Fruit fly (Drosophila melanogaster) whole organism, wandering third instar larva: ENCODE measurements around the gene Ptp61F.

Source experiments
- Abd-B ChIP-seq: fragments of >200 bp; optimal IDR thresholded peaks from 2 replicates; lab custom pipeline; 2017; ENCODE audit warnings: missing biosample characterization, missing genetic modification characterization
- CG32264 ChIP-seq: fragments of 200-800 bp; sonication (Bioruptor generic); optimal IDR thresholded peaks from 2 replicates; lab custom pipeline; 2016; ENCODE audit warnings: missing biosample characterization, missing genetic modification characterization
- CG9705 ChIP-seq: fragments of 200-800 bp; sonication (Bioruptor generic); optimal IDR thresholded peaks from 2 replicates; lab custom pipeline; 2018; ENCODE audit warnings: missing biosample characterization, mild to moderate bottlenecking, missing genetic modification characterization
- CrebA ChIP-seq: fragments of 200-800 bp; sonication (Bioruptor generic); optimal IDR thresholded peaks from 2 replicates; lab custom pipeline; 2016; ENCODE audit warnings: missing biosample characterization, mild to moderate bottlenecking, missing genetic modification characterization, borderline replicate concordance
- Dfd ChIP-seq: fragments of >200 bp; optimal IDR thresholded peaks from 2 replicates; lab custom pipeline; 2017; ENCODE audit warnings: missing biosample characterization, missing genetic modification characterization
- Dif ChIP-seq: fragments of 200-275, 200-300 bp; sonication (Bioruptor generic); optimal IDR thresholded peaks from 2 replicates; lab custom pipeline; 2018; ENCODE audit warnings: missing biosample characterization, missing genetic modification characterization; ENCODE audit not compliant: partially characterized antibody
- GATAd ChIP-seq: sonication (Bioruptor generic); optimal IDR thresholded peaks from 2 replicates; lab custom pipeline; 2016; ENCODE audit warnings: missing biosample characterization, missing genetic modification characterization
- HLH106 ChIP-seq: fragments of 200-800 bp; optimal IDR thresholded peaks from 3 replicates; lab custom pipeline; 2019; ENCODE audit warnings: missing biosample characterization, mild to moderate bottlenecking, missing genetic modification characterization, moderate library complexity
- Hnf4 ChIP-seq: fragments of 200-800 bp; sonication (Bioruptor generic); optimal IDR thresholded peaks from 2 replicates; lab custom pipeline; 2016; ENCODE audit warnings: missing biosample characterization, mild to moderate bottlenecking, missing genetic modification characterization
- Hr78 ChIP-seq: fragments of >200 bp; optimal IDR thresholded peaks from 2 replicates; lab custom pipeline; 2017; ENCODE audit warnings: missing biosample characterization, missing genetic modification characterization
- Hr83 ChIP-seq: fragments of 200-300 bp; sonication (Bioruptor generic); optimal IDR thresholded peaks from 2 replicates; lab custom pipeline; 2016; ENCODE audit warnings: missing biosample characterization, mild to moderate bottlenecking, missing genetic modification characterization, moderate library complexity; ENCODE audit not compliant: poor library complexity, severe bottlenecking
- Jra ChIP-seq: sonication (Bioruptor generic); optimal IDR thresholded peaks from 2 replicates; lab custom pipeline; 2016; ENCODE audit warnings: missing biosample characterization, missing genetic modification characterization
- Mio ChIP-seq: sonication (Bioruptor generic); optimal IDR thresholded peaks from 2 replicates; lab custom pipeline; 2016; ENCODE audit warnings: missing biosample characterization, missing genetic modification characterization
- Myc ChIP-seq: fragments of >200 bp; optimal IDR thresholded peaks from 2 replicates; lab custom pipeline; 2017
- N ChIP-seq: fragments of >200 bp; optimal IDR thresholded peaks from 2 replicates; lab custom pipeline; 2018; ENCODE audit warnings: missing biosample characterization, missing external identifiers, missing genetic modification characterization
- OdsH ChIP-seq: fragments of 200-800 bp; sonication (Bioruptor generic); optimal IDR thresholded peaks from 2 replicates; lab custom pipeline; 2016; ENCODE audit warnings: missing biosample characterization, mild to moderate bottlenecking, missing genetic modification characterization
- Rel ChIP-seq, 2 experiments: fragments of 200-800 bp; sonication (Bioruptor generic) in 1 of 2; optimal IDR thresholded peaks; 2 replicates in 1 of 2; 3 replicates in 1 of 2; lab custom pipeline; 2016 to 2019; ENCODE audit warnings: mild to moderate bottlenecking in 2 of 2, missing biosample characterization in 2 of 2, missing genetic modification characterization in 2 of 2, moderate library complexity in 1 of 2
- Sp1 ChIP-seq: fragments of 200-800 bp; sonication (Bioruptor generic); optimal IDR thresholded peaks from 3 replicates; lab custom pipeline; 2019; ENCODE audit warnings: missing biosample characterization, mild to moderate bottlenecking, missing genetic modification characterization, moderate library complexity
- Vsx2 ChIP-seq: fragments of 200-300, 225-300 bp; sonication (Bioruptor generic); optimal IDR thresholded peaks from 2 replicates; lab custom pipeline; 2018; ENCODE audit warnings: missing biosample characterization, missing genetic modification characterization; ENCODE audit not compliant: partially characterized antibody
- br ChIP-seq: fragments of 200-800 bp; sonication (Bioruptor generic); optimal IDR thresholded peaks from 2 replicates; lab custom pipeline; 2016; ENCODE audit warnings: missing biosample characterization, missing genetic modification characterization
- brk ChIP-seq: fragments of 200-800 bp; sonication (Bioruptor generic); optimal IDR thresholded peaks from 2 replicates; lab custom pipeline; 2016; ENCODE audit warnings: missing biosample characterization, mild to moderate bottlenecking, missing genetic modification characterization
- dl ChIP-seq, 2 experiments: fragments of 175-275, 200-275 bp in 1 of 2; fragments of 200-275 bp in 1 of 2; sonication (Bioruptor generic); optimal IDR thresholded peaks; lab custom pipeline; 2018; ENCODE audit warnings: mild to moderate bottlenecking in 2 of 2, missing biosample characterization in 2 of 2, missing genetic modification characterization in 2 of 2, moderate library complexity in 2 of 2; ENCODE audit not compliant: partially characterized antibody in 2 of 2, insufficient read depth in 1 of 2
- dmrt93B ChIP-seq: fragments of 200-800 bp; sonication (Bioruptor generic); optimal IDR thresholded peaks from 2 replicates; lab custom pipeline; 2018; ENCODE audit warnings: missing biosample characterization, mild to moderate bottlenecking, missing genetic modification characterization
- dsf ChIP-seq: sonication (Bioruptor generic); optimal IDR thresholded peaks from 2 replicates; lab custom pipeline; 2016; ENCODE audit warnings: missing biosample characterization, missing genetic modification characterization, borderline replicate concordance
- ey ChIP-seq: fragments of 200-800 bp; sonication (Bioruptor generic); optimal IDR thresholded peaks from 2 replicates; lab custom pipeline; 2016; ENCODE audit warnings: missing biosample characterization, missing genetic modification characterization
- foxo ChIP-seq, 2 experiments: fragments of 200-800 bp; sonication (Bioruptor generic); optimal IDR thresholded peaks; 2 replicates in 1 of 2; 3 replicates in 1 of 2; lab custom pipeline; 2016 to 2017; ENCODE audit warnings: missing biosample characterization in 2 of 2, missing genetic modification characterization in 2 of 2
- fru ChIP-seq: fragments of 200-800 bp; sonication (Bioruptor generic); optimal IDR thresholded peaks from 3 replicates; lab custom pipeline; 2016; ENCODE audit warnings: missing biosample characterization, mild to moderate bottlenecking, missing genetic modification characterization
- h ChIP-seq: fragments of 200-800 bp; sonication (Bioruptor generic); optimal IDR thresholded peaks from 3 replicates; lab custom pipeline; 2016; ENCODE audit warnings: missing biosample characterization, mild to moderate bottlenecking, missing genetic modification characterization
- jim ChIP-seq: fragments of 175-275, 200-325 bp; sonication (Bioruptor generic); optimal IDR thresholded peaks from 2 replicates; lab custom pipeline; 2016; ENCODE audit warnings: missing biosample characterization, mild to moderate bottlenecking, missing genetic modification characterization
- lola ChIP-seq: fragments of >200 bp; optimal IDR thresholded peaks from 2 replicates; lab custom pipeline; 2017; ENCODE audit warnings: missing biosample characterization, missing genetic modification characterization
- pan ChIP-seq: fragments of >200 bp; optimal IDR thresholded peaks from 2 replicates; lab custom pipeline; 2017
- psq ChIP-seq: fragments of 200-800 bp; sonication (Bioruptor generic); optimal IDR thresholded peaks from 3 replicates; lab custom pipeline; 2017; ENCODE audit warnings: missing biosample characterization, mild to moderate bottlenecking, missing genetic modification characterization, moderate library complexity
- rgr ChIP-seq: fragments of 200-800 bp; sonication (Bioruptor generic); optimal IDR thresholded peaks from 3 replicates; lab custom pipeline; 2016; ENCODE audit warnings: missing biosample characterization, mild to moderate bottlenecking, missing genetic modification characterization
- sage ChIP-seq: fragments of 200-800 bp; sonication (Bioruptor generic); optimal IDR thresholded peaks from 2 replicates; lab custom pipeline; 2016; ENCODE audit warnings: missing biosample characterization, mild to moderate bottlenecking, missing genetic modification characterization
- sv ChIP-seq: fragments of 200-800 bp; sonication (Bioruptor generic); optimal IDR thresholded peaks from 3 replicates; lab custom pipeline; 2016; ENCODE audit warnings: missing biosample characterization, missing genetic modification characterization
- tai ChIP-seq: sonication (Bioruptor generic); optimal IDR thresholded peaks from 2 replicates; lab custom pipeline; 2016; ENCODE audit warnings: missing biosample characterization, missing genetic modification characterization
- usp ChIP-seq: fragments of >200 bp; optimal IDR thresholded peaks from 2 replicates; lab custom pipeline; 2017; ENCODE audit warnings: missing biosample characterization, missing genetic modification characterization
- woc ChIP-seq: sonication (Bioruptor generic); optimal IDR thresholded peaks from 2 replicates; lab custom pipeline; 2016; ENCODE audit warnings: missing biosample characterization, mild to moderate bottlenecking, missing genetic modification characterization

Gene Ptp61F

DNA sequence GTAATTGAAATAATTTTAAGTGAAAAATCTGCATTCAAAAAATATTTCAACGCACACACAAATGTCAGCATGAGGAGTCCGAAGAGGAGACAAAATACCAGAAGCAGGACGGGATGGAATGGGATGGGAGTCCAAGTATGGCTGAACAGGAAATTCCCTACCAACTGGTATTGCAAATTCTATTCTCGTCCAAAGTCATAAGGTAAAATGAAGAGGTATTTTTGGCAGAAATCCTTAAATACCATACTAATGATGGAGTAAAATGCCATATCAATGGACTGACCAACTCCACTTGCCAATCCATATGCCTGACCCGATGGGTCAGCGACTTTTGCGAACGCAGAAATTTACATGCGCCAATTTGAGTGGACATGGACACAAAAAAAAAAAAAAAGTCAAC, 86.2 kb downstream of the Ptp61F start (continued):
- TF ChIP-seq dsf = no peak
- TF ChIP-seq psq = no peak
- TF ChIP-seq Sp1 (GFP tag; lab: Kevin White, UChicago) = peak; percentile 44
- no peak for TF ChIP-seq sage
- peak; percentile 24 for TF ChIP-seq rgr (GFP tag; lab: Kevin White, UChicago)

DNA sequence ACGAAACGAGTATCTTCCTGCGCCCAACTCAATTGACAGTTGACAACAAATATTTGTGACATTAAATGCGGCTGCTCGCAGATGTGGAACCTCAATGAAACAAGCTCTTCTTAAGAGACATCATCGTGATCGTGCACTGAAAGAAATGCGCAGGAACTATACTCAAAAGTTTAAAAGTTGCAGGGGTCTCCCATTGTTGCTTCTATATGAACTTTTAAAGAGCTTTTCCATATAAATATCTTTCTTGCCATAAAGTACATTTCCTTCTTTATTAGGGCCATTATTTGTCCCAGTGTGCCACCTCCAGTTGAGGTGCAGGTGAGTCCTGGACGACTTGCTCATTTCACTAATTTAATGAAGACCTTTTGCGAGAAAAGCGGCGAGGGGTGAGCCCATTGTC, 87.0 kb downstream of the Ptp61F start:
- TF ChIP-seq Hnf4 (GFP tag; lab: Kevin White, UChicago) = peak; percentile 72
- no peak for TF ChIP-seq lola
- TF ChIP-seq h (GFP tag; lab: Kevin White, UChicago) = peak; percentile 73
- TF ChIP-seq dmrt93B (GFP tag; lab: Kevin White, UChicago) = peak; percentile 3
- no peak for TF ChIP-seq sv (GFP tag; lab: Kevin White, UChicago)
- TF ChIP-seq Myc (lab: Kevin White, UChicago) = no peak
- TF ChIP-seq Sp1 (GFP tag; lab: Kevin White, UChicago) = peak; percentile 73
- peak; percentile 47 for TF ChIP-seq woc (GFP tag; lab: Kevin White, UChicago)
- no peak for TF ChIP-seq pan
- no peak for TF ChIP-seq jim (GFP tag; lab: Kevin White, UChicago)
- TF ChIP-seq brk (GFP tag; lab: Kevin White, UChicago) = peak; percentile 66
- no peak for TF ChIP-seq Abd-B (GFP tag; lab: Kevin White, UChicago)
- no peak for TF ChIP-seq dl (GFP tag; optimal IDR thresholded peaks at IDR 0.05; lab: Kevin White, UChicago; ENCODE audit: insufficient read depth in 1 of 2, partially characterized antibody in 2 of 2)
- TF ChIP-seq HLH106 = peak; percentile 76
- peak; percentile 57 for TF ChIP-seq psq
- TF ChIP-seq sage = no peak
- TF ChIP-seq GATAd (GFP tag; lab: Kevin White, UChicago) = no peak
- TF ChIP-seq Hr78 (GFP tag; lab: Kevin White, UChicago) = no peak
- no peak for TF ChIP-seq Mio
- peak; percentile 56 for TF ChIP-seq tai (GFP tag; lab: Kevin White, UChicago)
- TF ChIP-seq br = peak; percentile 83
- TF ChIP-seq CG32264 (GFP tag; lab: Kevin White, UChicago) = peak; percentile 14
- TF ChIP-seq Dfd (GFP tag; lab: Kevin White, UChicago) = no peak
- TF ChIP-seq Hr83 (GFP tag; lab: Kevin White, UChicago) = no peak
- TF ChIP-seq fru (GFP tag; lab: Kevin White, UChicago) = peak; percentile 77
- peak in 1 of 2 experiments; percentile 75 for TF ChIP-seq foxo (GFP tag; optimal IDR thresholded peaks at IDR 0.05; lab: Kevin White, UChicago)
- TF ChIP-seq N (GFP tag; lab: Kevin White, UChicago) = no peak
- TF ChIP-seq CG9705 (GFP tag; lab: Kevin White, UChicago) = peak; percentile 36
- TF ChIP-seq Jra = peak; percentile 32
- no peak for TF ChIP-seq Vsx2 (GFP tag; lab: Kevin White, UChicago)
- TF ChIP-seq Rel (GFP tag; optimal IDR thresholded peaks at IDR 0.05; lab: Kevin White, UChicago) = no peak
- peak; percentile 3 for TF ChIP-seq Rel (tag; optimal IDR thresholded peaks at IDR 0.05; lab: Kevin White, UChicago)
- peak; percentile 84 for TF ChIP-seq ey (GFP tag; lab: Kevin White, UChicago)
- no peak for TF ChIP-seq Dif (GFP tag; lab: Kevin White, UChicago)
- TF ChIP-seq rgr (GFP tag; lab: Kevin White, UChicago) = peak; percentile 78
- no peak for TF ChIP-seq dsf
- TF ChIP-seq usp (GFP tag; lab: Kevin White, UChicago) = no peak
- peak; percentile 79 for TF ChIP-seq OdsH (GFP tag; lab: Kevin White, UChicago)
- TF ChIP-seq CrebA (GFP tag; lab: Kevin White, UChicago) = no peak
- TF ChIP-seq, all 38 proteins: peak for 19

DNA sequence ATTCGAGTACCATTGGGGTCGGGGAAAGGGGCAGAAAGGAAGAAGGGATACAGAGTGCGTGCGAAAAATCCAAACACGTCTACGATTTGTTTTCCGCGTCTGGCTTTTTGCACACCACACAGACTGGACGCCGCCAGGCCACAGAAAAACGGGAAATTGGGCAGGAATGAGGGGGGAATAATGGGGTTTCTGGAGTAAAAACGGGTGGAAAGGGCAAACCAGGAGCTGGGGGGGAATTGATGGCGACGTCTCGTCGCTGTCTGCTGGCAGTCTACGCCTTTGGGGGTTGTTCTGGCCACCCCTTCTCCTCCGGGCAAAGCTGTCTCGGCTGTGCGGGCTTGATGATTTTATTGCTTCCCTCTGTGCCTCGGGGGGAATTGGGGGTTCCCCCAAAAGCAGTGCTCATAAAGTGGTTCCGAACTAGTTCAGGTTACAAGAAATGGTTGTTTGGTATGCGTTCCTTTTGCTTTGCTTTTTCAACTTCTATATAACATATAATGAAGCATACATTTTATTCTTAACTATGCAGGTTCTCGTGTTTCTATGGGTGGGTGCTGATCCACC, 89.3 kb downstream of the Ptp61F start:
- TF ChIP-seq OdsH (GFP tag; lab: Kevin White, UChicago) (no peak), brk (GFP tag; lab: Kevin White, UChicago) (no peak), sage (no peak), CG9705 (GFP tag; lab: Kevin White, UChicago) (no peak)
